Worm (Caenorhabditis elegans) whole organism, mixed stage, embryonic: ENCODE measurements around the gene picc-1.

Experiments used
- elt-3 ChIP-seq: fragments of 150-350 bp; optimal IDR thresholded peaks from 2 replicates; lab custom pipeline; 2014; ENCODE audit warnings: missing biosample characterization, missing genetic modification characterization
- lin-13 ChIP-seq: fragments of 150-350 bp; optimal IDR thresholded peaks from 2 replicates; lab custom pipeline; 2014; ENCODE audit warnings: missing biosample characterization, missing genetic modification characterization
- lsy-2 ChIP-seq: fragments of 150-350 bp; optimal IDR thresholded peaks from 2 replicates; lab custom pipeline; 2014; ENCODE audit warnings: missing biosample characterization, missing genetic modification characterization
- pha-4 ChIP-seq: fragments of 150-350 bp; optimal IDR thresholded peaks from 2 replicates; lab custom pipeline; 2018; ENCODE audit warnings: missing biosample characterization, missing genetic modification reagents, missing genetic modification characterization
- sem-2 ChIP-seq: fragments of 200-800 bp; sonication (Bioruptor generic); optimal IDR thresholded peaks from 2 replicates; lab custom pipeline; 2018; ENCODE audit warnings: mild to moderate bottlenecking, missing genetic modification characterization, missing compliant biosample characterization
- unc-39 ChIP-seq: fragments of 150-350 bp; optimal IDR thresholded peaks from 2 replicates; lab custom pipeline; 2014; ENCODE audit warnings: missing biosample characterization, missing genetic modification characterization
- unc-62 ChIP-seq: fragments of 150-350 bp; optimal IDR thresholded peaks from 2 replicates; lab custom pipeline; 2014; ENCODE audit warnings: missing biosample characterization, missing genetic modification reagents, missing genetic modification characterization
- ztf-11 ChIP-seq: fragments of 150-350 bp; optimal IDR thresholded peaks from 2 replicates; lab custom pipeline; 2014; ENCODE audit warnings: missing biosample characterization, missing genetic modification characterization

DNA sequence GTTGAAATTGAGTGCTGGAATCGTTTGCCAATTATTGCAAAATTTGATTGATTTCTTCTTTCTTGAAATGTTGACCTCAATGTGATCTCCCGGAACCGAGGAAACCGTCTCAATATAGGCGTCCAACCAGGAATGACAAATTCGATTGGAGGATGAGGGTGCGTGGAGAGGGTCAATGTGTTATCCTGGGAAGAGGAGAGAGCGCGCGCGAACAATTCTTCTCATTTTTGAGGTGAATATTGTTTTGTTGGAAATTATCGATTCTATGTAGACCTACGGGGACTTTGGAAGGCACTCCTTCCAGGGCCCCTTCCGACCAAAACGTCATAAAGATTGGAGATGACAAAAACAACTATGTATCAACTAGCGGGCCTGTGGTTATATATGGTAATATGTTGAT is 17.8 kb downstream of the picc-1 start:
- TF ChIP-seq unc-39 (tag; lab: Kevin White, UChicago) (no peak), unc-62 (GFP tag; lab: Kevin White, UChicago) (no peak), elt-3 (tag; lab: Kevin White, UChicago) (no peak), lsy-2 (no peak), sem-2 (GFP tag; lab: Kevin White, UChicago) (no peak), ztf-11 (tag; lab: Kevin White, UChicago) (no peak), pha-4 (tag; lab: Kevin White, UChicago) (no peak), lin-13 (no peak)
